Fruit fly (Drosophila melanogaster) whole organism, embryonic: Measurements from ENCODE around the gene Cap-D3.

Source experiments
- Antp ChIP-seq: fragments of 200-800 bp; sonication (Bioruptor generic); optimal IDR thresholded peaks from 3 replicates; lab custom pipeline; 2016; ENCODE audit warnings: missing biosample characterization, missing genetic modification characterization
- BEAF-32 ChIP-seq: fragments of 200-800 bp; sonication (Bioruptor generic); optimal IDR thresholded peaks from 3 replicates; lab custom pipeline; 2017; ENCODE audit warnings: missing biosample characterization, missing genetic modification characterization, mild to moderate bottlenecking, moderate library complexity, missing genetic modification reagents
- Bgb ChIP-seq: fragments of 200-800 bp; sonication (Bioruptor generic); IDR thresholded peaks from 2 replicates; pipeline ENCODE4 v1.3.6; 2022; ENCODE audit warnings: missing biosample characterization, missing genetic modification characterization; ENCODE audit not compliant: partially characterized antibody
- CG10366 ChIP-seq: fragments of 200-800 bp; sonication (Bioruptor generic); IDR thresholded peaks from 2 replicates; pipeline ENCODE4 v1.3.6; 2022; ENCODE audit warnings: missing biosample characterization, missing genetic modification characterization
- CG12155 ChIP-seq: fragments of 200-800 bp; sonication (Bioruptor generic); optimal IDR thresholded peaks from 3 replicates; lab custom pipeline; 2016; ENCODE audit warnings: missing biosample characterization, missing genetic modification characterization
- CG13624 ChIP-seq: fragments of 200-800 bp; sonication (Bioruptor generic); optimal IDR thresholded peaks from 2 replicates; lab custom pipeline; 2016; ENCODE audit warnings: missing biosample characterization, missing genetic modification characterization
- CG14014 ChIP-seq: fragments of 200-800 bp; sonication (Bioruptor generic); IDR thresholded peaks from 2 replicates; pipeline ENCODE4 v1.3.6; 2022; ENCODE audit warnings: missing biosample characterization, missing genetic modification characterization
- CG14860 ChIP-seq: fragments of 200-800 bp; sonication (Bioruptor generic); IDR thresholded peaks from 3 replicates; pipeline ENCODE4 v1.3.6; 2022; ENCODE audit warnings: missing biosample characterization, missing genetic modification characterization; ENCODE audit not compliant: partially characterized antibody
- CG17568 ChIP-seq: fragments of 200-800 bp; sonication (Bioruptor generic); optimal IDR thresholded peaks from 2 replicates; lab custom pipeline; 2018; ENCODE audit warnings: missing biosample characterization, mild to moderate bottlenecking, missing genetic modification characterization, moderate library complexity
- CG17802 ChIP-seq: fragments of 200-800 bp; sonication (Bioruptor generic); optimal IDR thresholded peaks from 2 replicates; lab custom pipeline; 2018; ENCODE audit warnings: missing biosample characterization, mild to moderate bottlenecking, missing genetic modification characterization, moderate library complexity
- CG18619 ChIP-seq: fragments of 200-800 bp; sonication (Bioruptor generic); optimal IDR thresholded peaks from 3 replicates; lab custom pipeline; 2017; ENCODE audit warnings: missing biosample characterization, mild to moderate bottlenecking, missing genetic modification characterization
- CG31365 ChIP-seq: fragments of 200-800 bp; sonication (Bioruptor generic); optimal IDR thresholded peaks from 2 replicates; lab custom pipeline; 2018; ENCODE audit warnings: missing biosample characterization, mild to moderate bottlenecking, missing genetic modification characterization
- CG32772 ChIP-seq: fragments of 200-800 bp; sonication (Bioruptor generic); IDR thresholded peaks from 2 replicates; pipeline ENCODE4 v1.3.6; 2022; ENCODE audit warnings: missing biosample characterization, missing genetic modification characterization
- CG34376 ChIP-seq: fragments of 200-800 bp; sonication (Bioruptor generic); optimal IDR thresholded peaks from 2 replicates; lab custom pipeline; 2018; ENCODE audit warnings: missing biosample characterization, mild to moderate bottlenecking, missing genetic modification characterization
- CG4820 ChIP-seq: fragments of 200-800 bp; sonication (Bioruptor generic); optimal IDR thresholded peaks from 3 replicates; lab custom pipeline; 2016; ENCODE audit warnings: missing biosample characterization, missing genetic modification characterization
- CG6765 ChIP-seq: fragments of 200-800 bp; sonication (Bioruptor generic); optimal IDR thresholded peaks from 3 replicates; lab custom pipeline; 2017; ENCODE audit warnings: missing biosample characterization, mild to moderate bottlenecking, missing genetic modification characterization
- CG7357 ChIP-seq: fragments of 200-800 bp; sonication (Bioruptor generic); IDR thresholded peaks from 3 replicates; pipeline ENCODE4 v1.3.6; 2022; ENCODE audit warnings: missing biosample characterization, missing genetic modification characterization
- CG9876 ChIP-seq: fragments of 200-800 bp; sonication (Bioruptor generic); optimal IDR thresholded peaks from 2 replicates; lab custom pipeline; 2016; ENCODE audit warnings: missing biosample characterization, missing genetic modification characterization
- CG9932 ChIP-seq: fragments of 200-800 bp; sonication (Bioruptor generic); IDR thresholded peaks from 2 replicates; pipeline ENCODE4 v1.3.6; 2022; ENCODE audit warnings: missing biosample characterization, missing genetic modification characterization
- Camta ChIP-seq: fragments of 200-800 bp; sonication (Bioruptor generic); optimal IDR thresholded peaks from 2 replicates; lab custom pipeline; 2016; ENCODE audit warnings: missing biosample characterization, missing genetic modification characterization
- CoRest ChIP-seq: fragments of 200-800 bp; sonication (Bioruptor generic); optimal IDR thresholded peaks from 3 replicates; lab custom pipeline; 2018; ENCODE audit warnings: missing biosample characterization, mild to moderate bottlenecking, missing genetic modification characterization, moderate library complexity
- Dref ChIP-seq: fragments of 200-800 bp; sonication (Bioruptor generic); IDR thresholded peaks from 2 replicates; pipeline ENCODE4 v1.3.6; 2022; ENCODE audit warnings: missing biosample characterization, missing genetic modification characterization
- E2f2 ChIP-seq: fragments of 200-800 bp; sonication (Bioruptor generic); IDR thresholded peaks from 2 replicates; pipeline ENCODE4 v1.3.6; 2022; ENCODE audit warnings: missing biosample characterization, missing genetic modification characterization
- Gsc ChIP-seq: fragments of 200-800 bp; sonication (Bioruptor generic); IDR thresholded peaks from 2 replicates; pipeline ENCODE4 v1.3.6; 2022; ENCODE audit warnings: missing biosample characterization, missing genetic modification characterization
- Kr ChIP-seq: fragments of 200-800 bp; sonication (Bioruptor generic); optimal IDR thresholded peaks from 2 replicates; lab custom pipeline; 2017; ENCODE audit warnings: missing biosample characterization, mild to moderate bottlenecking, missing genetic modification characterization
- Lim3 ChIP-seq: fragments of 200-800 bp; sonication (Bioruptor generic); IDR thresholded peaks from 2 replicates; pipeline ENCODE4 v1.3.6; 2022; ENCODE audit warnings: missing biosample characterization, missing genetic modification characterization
- Meics ChIP-seq: fragments of 200-800 bp; sonication (Bioruptor generic); optimal IDR thresholded peaks from 2 replicates; lab custom pipeline; 2017; ENCODE audit warnings: missing biosample characterization, mild to moderate bottlenecking, missing genetic modification characterization
- Scr ChIP-seq: fragments of 200-800 bp; sonication (Bioruptor generic); IDR thresholded peaks from 2 replicates; pipeline ENCODE4 v1.3.6; 2022; ENCODE audit warnings: missing biosample characterization, missing genetic modification characterization; ENCODE audit not compliant: partially characterized antibody
- Sry-δ ChIP-seq: fragments of 200-800 bp; sonication (Bioruptor generic); optimal IDR thresholded peaks from 2 replicates; lab custom pipeline; 2016; ENCODE audit warnings: missing biosample characterization, missing genetic modification characterization
- Stat92E ChIP-seq, 3 experiments: fragments of >200 bp in 2 of 3; fragments of 200-800 bp in 1 of 3; sonication (Bioruptor generic) in 1 of 3; optimal IDR thresholded peaks; 2 replicates each; lab custom pipeline; 2017 to 2019; ENCODE audit warnings: missing biosample characterization in 3 of 3, missing genetic modification characterization in 3 of 3, mild to moderate bottlenecking in 1 of 3, moderate library complexity in 1 of 3
- Usf ChIP-seq: fragments of 200-800 bp; sonication (Bioruptor generic); optimal IDR thresholded peaks from 2 replicates; lab custom pipeline; 2017; ENCODE audit warnings: missing genotype, missing biosample characterization, missing genetic modification characterization
- ato ChIP-seq: fragments of 200-800 bp; sonication (Bioruptor generic); IDR thresholded peaks from 2 replicates; pipeline ENCODE4 v1.3.6; 2022; ENCODE audit warnings: missing biosample characterization, missing genetic modification characterization; ENCODE audit not compliant: partially characterized antibody
- bbx ChIP-seq: fragments of 200-800 bp; sonication (Bioruptor generic); IDR thresholded peaks from 2 replicates; pipeline ENCODE4 v1.3.6; 2022; ENCODE audit warnings: missing biosample characterization, missing genetic modification characterization; ENCODE audit not compliant: partially characterized antibody
- chinmo ChIP-seq: fragments of 200-800 bp; sonication (Bioruptor generic); IDR thresholded peaks from 4 replicates; pipeline ENCODE4 v1.3.6; 2022; ENCODE audit warnings: missing biosample characterization, missing genetic modification characterization; ENCODE audit not compliant: partially characterized antibody
- chm ChIP-seq: fragments of 200-800 bp; sonication (Bioruptor generic); IDR thresholded peaks from 2 replicates; pipeline ENCODE4 v1.3.6; 2022; ENCODE audit warnings: missing biosample characterization, missing genetic modification characterization
- ci ChIP-seq: fragments of 200-800 bp; sonication (Bioruptor generic); IDR thresholded peaks from 3 replicates; pipeline ENCODE4 v1.3.6; 2022; ENCODE audit warnings: missing biosample characterization, missing genetic modification characterization
- dimm ChIP-seq: fragments of 200-800 bp; sonication (Bioruptor generic); IDR thresholded peaks from 2 replicates; pipeline ENCODE4 v1.3.6; 2022; ENCODE audit warnings: missing biosample characterization, missing genetic modification characterization
- fd102C ChIP-seq: fragments of 200-800 bp; sonication (Bioruptor generic); optimal IDR thresholded peaks from 2 replicates; lab custom pipeline; 2018; ENCODE audit warnings: missing biosample characterization, mild to moderate bottlenecking, missing genetic modification characterization, moderate library complexity
- hbn ChIP-seq: fragments of 200-800 bp; sonication (Bioruptor generic); IDR thresholded peaks from 2 replicates; pipeline ENCODE4 v1.3.6; 2022; ENCODE audit warnings: missing biosample characterization, missing genetic modification characterization; ENCODE audit not compliant: partially characterized antibody
- jigr1 ChIP-seq: fragments of 200-800 bp; sonication (Bioruptor generic); IDR thresholded peaks from 3 replicates; pipeline ENCODE4 v1.3.6; 2022; ENCODE audit warnings: missing biosample characterization, missing genetic modification characterization
- lmd ChIP-seq: fragments of 200-800 bp; sonication (Bioruptor generic); IDR thresholded peaks from 2 replicates; pipeline ENCODE4 v1.3.6; 2022; ENCODE audit warnings: missing biosample characterization, missing genetic modification characterization
- mld ChIP-seq: fragments of 200-800 bp; sonication (Bioruptor generic); IDR thresholded peaks from 3 replicates; pipeline ENCODE4 v1.3.6; 2022; ENCODE audit warnings: missing biosample characterization, missing genetic modification characterization; ENCODE audit not compliant: partially characterized antibody
- phol ChIP-seq: fragments of 200-800 bp; sonication (Bioruptor generic); optimal IDR thresholded peaks from 3 replicates; lab custom pipeline; 2018; ENCODE audit warnings: missing biosample characterization, mild to moderate bottlenecking, missing genetic modification characterization, moderate library complexity
- pzg ChIP-seq: fragments of 200-800 bp; sonication (Bioruptor generic); optimal IDR thresholded peaks from 3 replicates; lab custom pipeline; 2018; ENCODE audit warnings: missing biosample characterization, mild to moderate bottlenecking, missing genetic modification characterization, moderate library complexity
- ranshi ChIP-seq: fragments of 200-800 bp; sonication (Bioruptor generic); IDR thresholded peaks from 2 replicates; pipeline ENCODE4 v1.3.6; 2022; ENCODE audit warnings: missing biosample characterization, missing genetic modification characterization
- scrt ChIP-seq: fragments of 200-800 bp; sonication (Bioruptor generic); optimal IDR thresholded peaks from 2 replicates; lab custom pipeline; 2018; ENCODE audit warnings: missing biosample characterization, mild to moderate bottlenecking, missing genetic modification characterization, moderate library complexity
- sens ChIP-seq: fragments of 200-800 bp; sonication (Bioruptor generic); peaks from one replicate; lab custom pipeline; 2016; ENCODE audit warnings: missing biosample characterization, missing genetic modification characterization
- slbo ChIP-seq: fragments of 200-800 bp; sonication (Bioruptor generic); IDR thresholded peaks from 2 replicates; pipeline ENCODE4 v1.3.6; 2022; ENCODE audit warnings: missing biosample characterization, missing genetic modification characterization
- ttk ChIP-seq: fragments of 200-800 bp; sonication (Bioruptor generic); IDR thresholded peaks from 2 replicates; pipeline ENCODE4 v2.1.2; 2022; ENCODE audit warnings: missing biosample characterization, missing genetic modification characterization
- vvl ChIP-seq: fragments of 200-800 bp; sonication (Bioruptor generic); IDR thresholded peaks from 2 replicates; pipeline ENCODE4 v1.3.6; 2022; ENCODE audit warnings: missing biosample characterization, missing genetic modification characterization
- zfh2 ChIP-seq: fragments of 200-800 bp; sonication (Bioruptor generic); optimal IDR thresholded peaks from 2 replicates; lab custom pipeline; 2016; ENCODE audit warnings: missing biosample characterization, missing genetic modification characterization

Cap-D3 gene

DNA sequence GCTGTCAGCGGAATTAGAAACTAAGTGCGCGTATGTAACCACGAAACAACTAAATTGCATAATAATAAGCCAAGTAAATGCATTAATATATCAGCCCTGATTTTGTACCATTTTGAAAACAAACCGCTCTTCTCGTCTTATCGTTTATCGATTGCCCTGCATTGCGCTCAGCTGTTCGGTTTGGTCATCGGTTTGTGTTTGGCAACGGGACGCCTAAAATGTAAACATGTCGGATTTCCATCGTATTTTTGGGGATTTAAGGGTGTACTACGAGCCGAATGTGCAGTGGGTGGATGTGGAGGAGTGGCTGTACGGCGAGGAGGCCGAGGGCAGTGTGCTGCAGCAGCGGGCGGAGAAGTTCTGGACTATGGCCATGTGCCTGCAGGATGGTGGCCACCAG, at the start of gene Cap-D3 (continued):
- TF ChIP-seq scrt (GFP tag; lab: Kevin White, UChicago), result no peak
- no peak for TF ChIP-seq CG9932 (GFP tag; lab: Robert Waterston, UW)
- TF ChIP-seq Kr, result no peak
- peak; percentile 49 for TF ChIP-seq Scr
- peak; percentile 53; the same call in 1 of the 3 replicates for TF ChIP-seq mld (GFP tag; lab: Robert Waterston, UW)
- no peak for TF ChIP-seq Antp (GFP tag; lab: Kevin White, UChicago)
- no peak for TF ChIP-seq lmd (GFP tag; lab: Robert Waterston, UW)
- TF ChIP-seq CG13624, result no peak
- TF ChIP-seq sens, result no peak
- 0 out of 2 replicates have a peak, but pooled peaks have one; percentile 9 for TF ChIP-seq slbo (GFP tag; lab: Robert Waterston, UW)
- no peak for TF ChIP-seq Camta (GFP tag; lab: Kevin White, UChicago)
- no peak for TF ChIP-seq CoRest
- TF ChIP-seq CG9876, result no peak
- no peak for TF ChIP-seq CG7357
- TF ChIP-seq dimm (GFP tag; lab: Robert Waterston, UW), result no peak
- TF ChIP-seq vvl (GFP tag; lab: Robert Waterston, UW), result no peak
- peak; percentile 71 for TF ChIP-seq Dref
- TF ChIP-seq CG34376 (GFP tag; lab: Kevin White, UChicago), result no peak
- peak; percentile 60 for TF ChIP-seq Bgb (GFP tag; lab: Robert Waterston, UW)
- no peak for TF ChIP-seq CG6765
- TF ChIP-seq pzg, result peak; percentile 35
- TF ChIP-seq CG17568 (GFP tag; lab: Kevin White, UChicago), result no peak
- TF ChIP-seq phol (tag; lab: Kevin White, UChicago), result peak; percentile 72
- peak; percentile 67 for TF ChIP-seq CG14860
- TF ChIP-seq CG10366 (GFP tag; lab: Robert Waterston, UW), result no peak
- peak; percentile 69 for TF ChIP-seq bbx
- peak; percentile 68; the same call in 1 of the 2 replicates for TF ChIP-seq ato (GFP tag; lab: Robert Waterston, UW)
- no peak for TF ChIP-seq CG31365 (tag; lab: Kevin White, UChicago)
- TF ChIP-seq CG32772 (GFP tag; lab: Robert Waterston, UW), result no peak
- peak; percentile 84 for TF ChIP-seq E2f2 (GFP tag; lab: Robert Waterston, UW)
- TF ChIP-seq Gsc (GFP tag; lab: Robert Waterston, UW), result no peak
- TF ChIP-seq ranshi (GFP tag; lab: Robert Waterston, UW), result no peak
- TF ChIP-seq jigr1 (GFP tag; lab: Robert Waterston, UW), result no peak
- TF ChIP-seq Usf (GFP tag; lab: Kevin White, UChicago), result no peak
- no peak for TF ChIP-seq Lim3 (GFP tag; lab: Robert Waterston, UW)
- TF ChIP-seq Sry-δ, result peak; percentile 25
- no peak for TF ChIP-seq CG18619 (GFP tag; lab: Kevin White, UChicago)
- TF ChIP-seq fd102C, result no peak
- no peak for TF ChIP-seq Meics (GFP tag; lab: Kevin White, UChicago)
- no peak for TF ChIP-seq CG4820 (GFP tag; lab: Kevin White, UChicago)
- peak; percentile 28; the same call in 1 of the 3 replicates for TF ChIP-seq ci (GFP tag; lab: Robert Waterston, UW)
- no peak for TF ChIP-seq Stat92E (GFP tag; optimal IDR thresholded peaks at IDR 0.05; lab: Kevin White, UChicago)
- TF ChIP-seq ttk (GFP tag; lab: Robert Waterston, UW), result no peak
- TF ChIP-seq CG17802 (tag; lab: Kevin White, UChicago), result peak; percentile 94
- no peak for TF ChIP-seq hbn (GFP tag; lab: Robert Waterston, UW)
- TF ChIP-seq chinmo (GFP tag; lab: Robert Waterston, UW), result peak; percentile 71; the same call in 1 of the 4 replicates
- TF ChIP-seq chm (GFP tag; lab: Robert Waterston, UW), result no peak
- no peak for TF ChIP-seq CG12155 (GFP tag; lab: Kevin White, UChicago)
- TF ChIP-seq zfh2, result no peak
- TF ChIP-seq CG14014 (GFP tag; lab: Robert Waterston, UW), result no peak
- peak; percentile 16 for TF ChIP-seq BEAF-32 (GFP tag; lab: Kevin White, UChicago)
